Fruit fly (Drosophila melanogaster): ENCODE results near the gene dunk.
A peak's percentile ranks its signal among the peaks of the same experiment; 100 is the strongest.

Gene dunk

DNA sequence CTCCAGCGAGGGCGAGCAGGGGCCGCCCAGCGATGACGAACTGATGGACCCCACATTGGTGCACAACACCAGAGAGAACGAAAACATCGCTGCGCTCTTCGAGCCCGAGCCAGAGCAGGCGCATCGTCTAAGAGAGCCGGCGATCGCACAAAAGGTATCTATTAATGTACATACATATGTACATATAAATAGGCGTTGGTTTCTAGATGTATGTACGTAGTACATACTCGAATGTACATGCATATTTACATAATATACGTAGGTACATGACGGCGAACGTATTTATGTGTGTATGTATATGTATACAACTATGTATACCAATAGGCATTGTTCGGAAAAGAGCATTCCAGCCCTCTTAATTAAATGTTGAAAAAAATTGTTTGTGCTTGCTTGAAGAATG, 7.3 kb upstream of the dunk start:
- TF ChIP-seq CG11617 (GFP tag; optimal IDR thresholded peaks at IDR 0.05) (no peak), Crg-1 (GFP tag; optimal IDR thresholded peaks at IDR 0.05) (no peak), Mnt (GFP tag; optimal IDR thresholded peaks at IDR 0.05) (no peak), pad (GFP tag; optimal IDR thresholded peaks at IDR 0.05) (no peak), CG7101 (tag; optimal IDR thresholded peaks at IDR 0.05) (no peak), kay (GFP tag; ENCODE audit: borderline replicate concordance) (peak; percentile 89), Clk (GFP tag; optimal IDR thresholded peaks at IDR 0.05) (no peak)

DNA sequence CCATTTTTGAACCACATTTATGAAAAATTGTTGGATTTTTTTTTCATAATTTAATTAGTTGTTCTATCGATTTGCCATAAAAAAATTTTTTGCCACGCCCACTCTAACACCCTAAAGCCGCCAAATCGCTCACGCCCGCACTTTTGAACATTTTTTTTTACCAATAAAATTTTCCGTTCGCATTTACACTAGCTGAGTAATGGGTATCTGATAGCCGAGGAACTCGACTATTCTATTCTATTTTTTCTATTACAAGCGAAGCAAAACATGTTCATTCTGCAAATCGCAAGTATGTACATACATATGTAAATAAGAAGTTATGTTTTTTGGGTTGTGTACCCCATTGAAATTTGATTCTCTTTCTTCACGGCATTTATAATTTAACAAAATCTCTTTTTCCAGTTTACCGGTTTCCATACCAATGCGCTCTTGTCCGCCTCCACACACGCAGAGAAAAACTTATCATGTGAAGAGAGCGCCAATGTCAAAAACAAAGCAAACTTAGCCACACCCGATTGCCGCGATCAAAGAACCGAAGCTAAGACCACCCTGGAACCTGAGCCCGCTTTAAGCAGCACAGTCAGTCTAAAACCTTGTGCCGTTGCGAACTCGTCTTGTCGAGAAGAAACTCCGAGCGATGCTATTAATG, 6.0 kb upstream of the dunk start:
- TF ChIP-seq CG14711 (tag; optimal IDR thresholded peaks at IDR 0.05) = no peak

DNA sequence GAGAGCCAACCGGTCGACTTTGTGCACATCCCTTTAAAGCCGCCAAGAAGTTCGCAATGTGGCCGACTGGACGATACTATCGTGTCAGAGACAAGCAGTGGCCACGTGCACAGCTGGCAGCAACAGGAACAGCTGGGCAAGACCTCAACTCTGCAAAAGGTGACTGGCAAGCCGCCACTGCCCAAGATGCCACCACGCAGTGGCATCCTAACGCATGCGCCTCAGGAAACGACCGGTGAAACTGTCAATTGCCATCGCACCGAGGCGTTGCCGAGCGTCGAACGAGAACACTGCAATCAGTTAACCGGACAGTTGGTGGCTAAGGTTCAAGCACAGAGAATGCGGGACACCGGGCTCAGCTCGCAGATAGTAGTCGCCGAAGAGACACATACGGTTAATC, 5.2 kb upstream of the dunk start:
- TF ChIP-seq Hr96 (GFP tag; optimal IDR thresholded peaks at IDR 0.05) = no peak
- TF ChIP-seq CG12768 (GFP tag; optimal IDR thresholded peaks at IDR 0.05) = no peak

DNA sequence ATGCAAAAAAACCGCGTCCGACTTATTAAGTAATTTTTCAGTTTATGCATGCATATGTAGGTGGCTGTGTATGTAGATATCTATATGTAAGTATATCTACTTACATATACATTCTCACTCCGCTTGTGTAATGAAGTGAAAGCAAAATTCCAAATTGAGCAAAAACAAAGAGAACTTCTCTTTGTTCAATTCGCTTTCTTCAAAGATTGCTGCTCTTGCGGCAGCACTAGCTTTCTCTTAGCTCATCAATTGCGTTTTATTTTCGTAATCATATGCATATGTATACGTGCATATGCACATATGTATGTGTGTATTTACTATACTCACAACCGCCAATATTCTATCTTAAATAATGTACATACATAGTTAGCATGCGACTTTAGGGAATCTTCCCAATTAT, 2.7 kb upstream of the dunk start:
- TF ChIP-seq CG14711 (tag; optimal IDR thresholded peaks at IDR 0.05) = peak; percentile 7
- no peak for TF ChIP-seq Mnt (GFP tag; optimal IDR thresholded peaks at IDR 0.05)
- TF ChIP-seq cic (GFP tag; optimal IDR thresholded peaks at IDR 0.05) = no peak
- no peak for TF ChIP-seq ovo (GFP tag; optimal IDR thresholded peaks at IDR 0.05)
- TF ChIP-seq CG11617 (GFP tag; optimal IDR thresholded peaks at IDR 0.05) = no peak
- TF ChIP-seq cnc (optimal IDR thresholded peaks at IDR 0.05) = no peak
- no peak for TF ChIP-seq bab1 (GFP tag; optimal IDR thresholded peaks at IDR 0.05)
- TF ChIP-seq pad (GFP tag; optimal IDR thresholded peaks at IDR 0.05) = no peak
- no peak for TF ChIP-seq CG7101 (tag; optimal IDR thresholded peaks at IDR 0.05)
- TF ChIP-seq kay (GFP tag; ENCODE audit: borderline replicate concordance) = peak; percentile 89
- no peak for TF ChIP-seq CG1620 (GFP tag; optimal IDR thresholded peaks at IDR 0.05)
- TF ChIP-seq Crg-1 (GFP tag; optimal IDR thresholded peaks at IDR 0.05) = no peak
- no peak for TF ChIP-seq Hr96 (GFP tag; optimal IDR thresholded peaks at IDR 0.05)
- no peak for TF ChIP-seq Clk (GFP tag; optimal IDR thresholded peaks at IDR 0.05)
- TF ChIP-seq CG5204 (GFP tag; optimal IDR thresholded peaks at IDR 0.05) = no peak
- TF ChIP-seq tj (GFP tag; optimal IDR thresholded peaks at IDR 0.05) = peak; percentile 27
- no peak for TF ChIP-seq CG33017 (tag; optimal IDR thresholded peaks at IDR 0.05)
- no peak for TF ChIP-seq toe (GFP tag; optimal IDR thresholded peaks at IDR 0.05)
- no peak for TF ChIP-seq CG7045 (GFP tag; optimal IDR thresholded peaks at IDR 0.05)

DNA sequence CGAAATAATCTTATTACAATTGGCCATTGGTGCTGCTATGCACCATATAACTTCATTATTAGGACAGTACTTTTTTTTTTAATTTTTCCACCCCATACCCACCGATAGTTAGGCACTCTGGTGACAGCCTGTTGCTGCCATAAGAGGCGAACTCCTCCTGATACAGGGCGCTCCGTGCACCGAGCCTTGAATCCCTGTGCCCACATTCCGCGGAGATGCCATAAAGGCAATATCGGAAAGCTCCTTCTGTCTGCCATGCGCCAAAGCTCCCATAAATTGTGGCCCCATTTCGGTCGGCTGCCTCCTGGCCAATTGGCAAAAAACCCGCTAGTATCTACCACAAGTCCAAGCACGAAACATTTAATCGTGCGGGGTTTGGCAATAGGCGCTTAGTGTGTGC, 1.8 kb downstream of the dunk start:
- TF ChIP-seq CG1620 (GFP tag; optimal IDR thresholded peaks at IDR 0.05) (no peak), tj (GFP tag; optimal IDR thresholded peaks at IDR 0.05) (no peak), CG33017 (tag; optimal IDR thresholded peaks at IDR 0.05) (no peak), ovo (GFP tag; optimal IDR thresholded peaks at IDR 0.05) (no peak), CG11617 (GFP tag; optimal IDR thresholded peaks at IDR 0.05) (no peak), cic (GFP tag; optimal IDR thresholded peaks at IDR 0.05) (no peak)

DNA sequence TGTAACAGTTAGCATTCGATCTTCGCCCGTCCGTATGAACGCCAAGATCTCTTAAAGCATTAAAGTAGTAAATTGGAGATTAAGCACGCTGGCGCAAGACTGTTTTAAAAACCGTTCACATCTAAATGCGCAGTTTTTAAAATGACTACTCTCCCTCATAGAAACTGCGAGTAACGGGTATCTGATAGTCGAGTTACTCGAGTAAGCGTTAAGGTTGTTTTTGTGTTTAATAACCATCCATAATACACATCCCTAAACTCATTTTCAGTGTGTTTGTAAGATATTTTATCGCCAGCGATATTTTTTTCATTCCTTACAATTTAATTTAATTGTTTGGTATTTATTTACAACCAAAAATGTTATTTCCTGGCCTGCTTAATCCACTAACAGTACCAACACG, 8.4 kb downstream of the dunk start:
- TF ChIP-seq kay (GFP tag; ENCODE audit: borderline replicate concordance) (peak; percentile 67), CG7045 (GFP tag; optimal IDR thresholded peaks at IDR 0.05) (no peak), CG11617 (GFP tag; optimal IDR thresholded peaks at IDR 0.05) (no peak), CG14711 (tag; optimal IDR thresholded peaks at IDR 0.05) (no peak), cic (GFP tag; optimal IDR thresholded peaks at IDR 0.05) (no peak), Crg-1 (GFP tag; optimal IDR thresholded peaks at IDR 0.05) (no peak), cnc (optimal IDR thresholded peaks at IDR 0.05) (no peak)

DNA sequence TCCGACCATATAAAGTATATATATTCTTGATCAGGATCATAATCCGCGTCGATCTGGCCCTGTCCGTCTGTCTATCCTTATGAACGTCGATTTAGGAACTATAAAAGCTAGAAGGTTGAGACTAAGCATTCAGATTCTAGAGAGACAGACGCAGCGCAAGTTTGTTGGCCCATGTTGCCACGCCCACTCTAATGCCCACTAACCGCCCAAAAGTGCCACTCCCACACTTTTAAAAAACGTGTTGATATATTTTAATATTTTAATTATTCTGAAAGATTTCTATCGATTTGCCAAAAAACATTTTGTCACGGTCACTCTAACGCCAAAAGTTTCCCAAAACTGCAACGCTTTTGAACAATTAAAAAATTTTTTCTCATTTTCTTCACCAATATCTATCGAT, 11.9 kb downstream of the dunk start:
- TF ChIP-seq kay (GFP tag; ENCODE audit: borderline replicate concordance) (peak; percentile 70), Crg-1 (GFP tag; optimal IDR thresholded peaks at IDR 0.05) (no peak)

DNA sequence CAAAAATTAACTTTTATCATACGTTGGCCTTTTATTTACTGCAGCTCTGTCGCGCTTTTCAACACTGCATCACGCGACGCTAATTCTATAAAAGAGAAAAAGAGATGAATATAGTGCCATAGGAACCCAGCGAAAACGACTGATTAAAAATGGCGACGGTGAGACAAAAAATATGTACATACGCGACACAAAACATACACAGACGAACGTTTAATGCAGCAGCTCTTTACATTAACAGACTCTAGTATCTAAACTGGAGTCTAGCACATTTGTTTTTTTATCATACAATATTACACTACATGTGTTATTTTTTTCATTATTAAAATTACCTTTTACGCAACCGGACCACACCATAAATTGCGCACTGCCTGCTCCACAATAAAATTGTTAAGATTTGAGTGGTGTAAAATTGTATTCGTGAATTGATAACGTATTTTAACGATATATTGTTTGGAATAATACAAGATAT, 17.2 kb downstream of the dunk start:
- TF ChIP-seq ovo (GFP tag; optimal IDR thresholded peaks at IDR 0.05) (peak; percentile 21), cic (GFP tag; optimal IDR thresholded peaks at IDR 0.05) (peak; percentile 53), Hr96 (GFP tag; optimal IDR thresholded peaks at IDR 0.05) (no peak), Clk (GFP tag; optimal IDR thresholded peaks at IDR 0.05) (no peak), CG7045 (GFP tag; optimal IDR thresholded peaks at IDR 0.05) (peak; percentile 25), CG14711 (tag; optimal IDR thresholded peaks at IDR 0.05) (no peak), bab1 (GFP tag; optimal IDR thresholded peaks at IDR 0.05) (peak; percentile 20), Crg-1 (GFP tag; optimal IDR thresholded peaks at IDR 0.05) (peak; percentile 55), CG5204 (GFP tag; optimal IDR thresholded peaks at IDR 0.05) (peak; percentile 42), Mnt (GFP tag; optimal IDR thresholded peaks at IDR 0.05) (peak; percentile 62), kay (GFP tag; ENCODE audit: borderline replicate concordance) (no peak), tj (GFP tag; optimal IDR thresholded peaks at IDR 0.05) (peak; percentile 30), CG7101 (tag; optimal IDR thresholded peaks at IDR 0.05) (peak; percentile 55), toe (GFP tag; optimal IDR thresholded peaks at IDR 0.05) (peak; percentile 33), pad (GFP tag; optimal IDR thresholded peaks at IDR 0.05) (peak; percentile 57), cnc (optimal IDR thresholded peaks at IDR 0.05) (no peak), CG11617 (GFP tag; optimal IDR thresholded peaks at IDR 0.05) (peak; percentile 35), CG12768 (GFP tag; optimal IDR thresholded peaks at IDR 0.05) (peak; percentile 39), CG1620 (GFP tag; optimal IDR thresholded peaks at IDR 0.05) (peak; percentile 52), CG33017 (tag; optimal IDR thresholded peaks at IDR 0.05) (no peak)

All from whole organism, adult.